Worm (Caenorhabditis elegans): Measurements from ENCODE around the gene Y66D12A.21.
A peak's percentile ranks its signal among the peaks of the same experiment; 100 is the strongest.

The Y66D12A.21 gene

DNA sequence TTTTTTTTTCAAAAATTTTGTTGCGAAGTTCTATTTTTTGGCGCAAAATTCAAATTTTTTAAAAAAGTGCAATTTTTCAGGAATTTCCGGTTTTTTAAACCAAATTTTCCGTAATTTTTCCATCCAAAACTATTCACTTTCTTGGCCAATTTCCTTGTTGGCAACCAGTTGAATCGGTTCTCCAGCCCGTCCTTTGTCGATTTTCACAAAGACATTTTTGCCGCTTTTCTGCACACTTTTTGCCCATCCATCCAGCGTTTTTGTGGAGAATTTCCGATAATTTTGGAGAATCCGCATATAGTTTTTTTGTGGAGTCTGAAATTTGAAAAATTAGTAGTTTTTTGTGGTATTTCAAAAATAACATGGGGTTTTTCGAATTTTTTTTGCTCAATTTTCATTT, 12.6 kb downstream of the Y66D12A.21 start:
- TF ChIP-seq unc-86 (tag; optimal IDR thresholded peaks at IDR 0.05) = no peak
- no peak for TF ChIP-seq lin-39 (tag; optimal IDR thresholded peaks at IDR 0.05)
- no peak for TF ChIP-seq sox-4 (tag; optimal IDR thresholded peaks at IDR 0.05)
- no peak for TF ChIP-seq efl-3 (GFP tag; optimal IDR thresholded peaks at IDR 0.05)
- no peak for TF ChIP-seq lin-14 (GFP tag; optimal IDR thresholded peaks at IDR 0.05)
- TF ChIP-seq nhr-85 (tag) = peak; percentile 24
- no peak for TF ChIP-seq dsc-1 (tag; optimal IDR thresholded peaks at IDR 0.05)

DNA sequence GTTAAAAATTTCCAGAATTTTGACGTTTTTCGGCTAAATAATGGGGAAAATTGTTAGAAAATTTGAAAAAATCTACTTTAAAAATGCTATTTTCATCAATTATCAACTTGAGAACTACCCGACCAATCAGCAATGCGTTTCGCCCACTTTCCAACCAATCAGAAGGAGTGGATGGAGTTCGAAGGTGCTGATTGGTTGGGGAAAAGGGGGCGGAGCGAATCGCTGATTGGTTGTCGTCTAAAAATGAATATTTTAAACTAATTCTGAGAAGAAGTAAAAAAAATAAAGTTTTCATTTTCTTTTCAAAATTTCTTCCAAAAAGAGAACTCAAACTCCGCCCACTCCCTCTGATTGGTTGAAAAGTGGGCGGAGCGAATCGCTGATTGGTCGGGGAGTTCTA, 14.9 kb downstream of the Y66D12A.21 start:
- TF ChIP-seq F16B12.6 (tag; optimal IDR thresholded peaks at IDR 0.05) (no peak), pag-3 (tag; optimal IDR thresholded peaks at IDR 0.05; ENCODE audit: borderline replicate concordance, insufficient read depth) (no peak), ceh-88 (GFP tag; IDR thresholded peaks at IDR 0.05) (no peak), nhr-12 (tag; optimal IDR thresholded peaks at IDR 0.05) (no peak), skn-1 (tag; optimal IDR thresholded peaks at IDR 0.05) (no peak)

DNA sequence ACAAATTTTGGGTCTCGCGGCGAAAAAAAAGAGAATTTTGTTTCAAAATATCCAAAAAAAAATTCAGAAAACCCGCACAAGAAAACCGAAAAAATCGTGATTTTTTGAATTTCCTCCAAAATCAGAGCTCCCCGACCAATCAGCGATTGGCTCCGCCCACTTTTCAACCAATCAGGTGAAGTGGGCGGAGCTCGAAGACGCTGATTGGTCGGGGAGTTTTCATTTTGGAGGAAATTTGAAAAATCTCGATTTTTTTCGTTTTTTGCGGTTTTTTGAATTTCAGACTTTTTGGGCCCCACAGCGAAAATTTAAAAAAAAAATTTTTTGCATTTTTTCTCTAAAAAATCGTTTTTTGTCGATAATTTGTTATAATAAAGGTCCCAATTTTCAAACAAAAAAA, 15.5 kb downstream of the Y66D12A.21 start:
- TF ChIP-seq hpl-2 (GFP tag; optimal IDR thresholded peaks at IDR 0.05) (no peak), efl-1 (optimal IDR thresholded peaks at IDR 0.05) (no peak), efl-1 (GFP tag; optimal IDR thresholded peaks at IDR 0.05 in 1 of 2) (peak in 1 of 2 experiments; percentile 11)

DNA sequence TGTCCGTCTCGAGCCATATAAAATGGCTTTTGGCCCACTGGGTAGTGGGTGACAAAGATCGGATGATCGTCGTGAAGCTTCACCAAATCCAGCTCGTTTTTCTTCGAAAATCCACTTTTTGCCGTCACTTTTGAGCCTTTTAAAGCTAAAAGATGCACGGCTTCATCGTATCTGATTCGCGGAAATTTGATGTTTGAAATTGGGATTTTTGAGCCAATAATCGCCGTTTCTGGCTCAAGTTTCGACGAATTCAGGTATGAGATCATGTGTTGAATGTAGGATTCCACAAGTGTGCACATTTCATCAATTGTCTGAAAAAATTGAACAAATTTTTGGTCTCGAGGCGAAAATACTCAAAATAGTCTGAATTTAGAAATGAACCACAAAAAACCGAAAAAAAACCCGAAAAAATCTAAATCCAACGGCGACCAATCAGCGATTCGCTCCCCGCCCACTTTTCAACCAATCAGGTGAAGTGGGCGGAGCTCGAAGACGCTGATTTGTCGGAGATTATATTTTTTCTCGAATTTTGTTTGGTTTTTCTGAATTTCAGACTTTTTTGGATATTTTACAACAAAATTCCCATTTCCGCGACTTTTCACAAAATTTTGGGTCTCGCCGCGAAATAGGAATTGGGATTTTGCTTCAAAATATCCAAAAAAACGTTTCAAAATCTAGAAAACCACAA, 16.3 kb downstream of the Y66D12A.21 start:
- TF ChIP-seq nhr-12 (tag; optimal IDR thresholded peaks at IDR 0.05) (no peak), efl-1 (optimal IDR thresholded peaks at IDR 0.05) (no peak), efl-1 (GFP tag; optimal IDR thresholded peaks at IDR 0.05 in 1 of 2) (peak in 1 of 2 experiments; percentile 77)

DNA sequence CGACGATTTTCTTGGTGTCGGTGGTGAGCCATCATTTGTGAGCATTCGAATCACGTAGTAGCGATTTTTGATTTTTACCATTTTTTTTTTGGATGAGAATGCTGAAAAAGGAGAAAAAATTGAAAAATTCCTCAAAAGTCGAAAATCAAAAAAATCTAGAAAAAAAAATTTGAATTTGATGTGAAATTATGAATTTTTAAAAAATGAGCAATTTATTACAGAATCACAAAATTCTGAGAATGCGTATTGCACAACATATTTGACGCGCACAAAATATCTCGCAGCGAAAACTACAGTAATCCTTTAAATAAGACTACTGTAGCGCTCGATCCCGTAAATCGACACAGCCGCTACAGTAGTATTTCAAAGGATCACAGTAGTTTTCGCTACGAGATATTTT, 17.9 kb downstream of the Y66D12A.21 start, which contains the start of gene popl-5:
popl-5 (minus strand) TSS at position 101 of the 400 bp plus-strand sequence.
- TF ChIP-seq ceh-88 (GFP tag; IDR thresholded peaks at IDR 0.05) = no peak
- no peak for TF ChIP-seq sox-4 (tag; optimal IDR thresholded peaks at IDR 0.05)
- TF ChIP-seq nhr-84 (tag; optimal IDR thresholded peaks at IDR 0.05) = no peak
- no peak for TF ChIP-seq fkh-10 (GFP tag; optimal IDR thresholded peaks at IDR 0.05)
- no peak for TF ChIP-seq aly-2 (tag; optimal IDR thresholded peaks at IDR 0.05)
- TF ChIP-seq ces-1 (GFP tag; optimal IDR thresholded peaks at IDR 0.05) = no peak
- no peak for TF ChIP-seq tlp-1 (tag; optimal IDR thresholded peaks at IDR 0.05)
- no peak for TF ChIP-seq nhr-11 (tag; optimal IDR thresholded peaks at IDR 0.05)

DNA sequence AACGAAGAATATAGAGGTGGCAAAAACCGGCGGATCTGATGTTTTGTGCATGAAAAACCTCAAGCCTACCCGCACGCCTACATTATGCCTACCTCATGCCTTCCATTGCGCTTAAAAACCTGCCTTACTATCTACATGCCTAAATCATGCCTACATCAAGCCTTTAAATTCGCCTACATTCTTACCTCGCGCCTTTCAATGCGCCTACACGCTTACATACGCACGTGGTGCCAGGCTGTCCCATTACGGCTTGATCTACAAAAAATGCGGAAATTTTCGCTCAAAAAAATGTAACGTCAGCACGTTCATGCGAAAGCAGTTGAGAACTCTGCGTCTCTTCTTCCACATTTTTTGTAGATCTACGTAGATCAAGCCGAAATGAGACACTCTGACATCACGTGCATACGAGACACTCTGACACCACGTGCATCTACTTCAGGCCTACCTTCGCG, 20.9 kb downstream of the Y66D12A.21 start, which contains the start of gene fbxa-220:
fbxa-220 (minus strand) TSS at position 51 of the 452 bp plus-strand sequence.
- TF ChIP-seq nhr-237 (tag; optimal IDR thresholded peaks at IDR 0.05) (no peak), nhr-90 (tag; optimal IDR thresholded peaks at IDR 0.05; ENCODE audit: poor library complexity) (no peak), fos-1 (tag; optimal IDR thresholded peaks at IDR 0.05) (no peak), blmp-1 (tag; optimal IDR thresholded peaks at IDR 0.05) (no peak), nhr-77 (tag; optimal IDR thresholded peaks at IDR 0.05) (no peak), ceh-8 (GFP tag; optimal IDR thresholded peaks at IDR 0.05) (no peak), sptf-1 (tag; optimal IDR thresholded peaks at IDR 0.05) (no peak), hpl-2 (GFP tag; optimal IDR thresholded peaks at IDR 0.05) (no peak), grh-1 (GFP tag; IDR thresholded peaks at IDR 0.05) (no peak), unc-86 (tag; optimal IDR thresholded peaks at IDR 0.05) (no peak), ces-1 (GFP tag; optimal IDR thresholded peaks at IDR 0.05) (no peak), aly-2 (tag; optimal IDR thresholded peaks at IDR 0.05) (no peak), jun-1 (tag; optimal IDR thresholded peaks at IDR 0.05) (no peak), nhr-28 (tag; optimal IDR thresholded peaks at IDR 0.05) (no peak), lsy-2 (tag; optimal IDR thresholded peaks at IDR 0.05) (no peak), nhr-76 (tag; optimal IDR thresholded peaks at IDR 0.05) (no peak)

Data from whole organism, L1 larva.